Worm (Caenorhabditis elegans) whole organism, mixed stage, embryonic: Measurements from ENCODE around the gene mob-3.
"Not testable (repeated sequence)": the region's sequence is repeated elsewhere in the genome, so short reads cannot be mapped to it uniquely, and the experiment has no call there.

Source experiments
- M03D4.4 ChIP-seq: sonication (generic microtip); optimal IDR thresholded peaks from 2 replicates; lab custom pipeline; 2017; ENCODE audit warnings: mild to moderate bottlenecking, missing genetic modification characterization, missing compliant biosample characterization
- bed-3 ChIP-seq: fragments of 200-800 bp; sonication (Bioruptor generic); optimal IDR thresholded peaks from 3 replicates; lab custom pipeline; 2018; ENCODE audit warnings: mild to moderate bottlenecking, missing genetic modification characterization, moderate library complexity, missing compliant biosample characterization
- ceh-39 ChIP-seq: fragments of 150-350 bp; optimal IDR thresholded peaks from 2 replicates; lab custom pipeline; 2014; ENCODE audit warnings: missing biosample characterization, missing genetic modification characterization
- ceh-43 ChIP-seq: fragments of 200-800 bp; sonication (Bioruptor generic); optimal IDR thresholded peaks from 2 replicates; lab custom pipeline; 2018; ENCODE audit warnings: mild to moderate bottlenecking, missing genetic modification characterization, moderate library complexity, missing compliant biosample characterization
- ces-1 ChIP-seq: fragments of 150-350 bp; optimal IDR thresholded peaks from 2 replicates; lab custom pipeline; 2014; ENCODE audit warnings: missing biosample characterization, missing genetic modification reagents, missing genetic modification characterization
- drap-1 ChIP-seq: fragments of 200-800 bp; sonication (Bioruptor generic); optimal IDR thresholded peaks from 3 replicates; lab custom pipeline; 2018; ENCODE audit warnings: mild to moderate bottlenecking, missing genetic modification characterization, missing compliant biosample characterization
- elt-1 ChIP-seq: sonication (generic microtip); optimal IDR thresholded peaks from 2 replicates; lab custom pipeline; 2017; ENCODE audit warnings: missing genetic modification characterization, mild to moderate bottlenecking, missing compliant biosample characterization, antibody characterized with exemption, moderate library complexity, borderline replicate concordance; ENCODE audit not compliant: insufficient read depth
- elt-3 ChIP-seq: fragments of 150-350 bp; optimal IDR thresholded peaks from 2 replicates; lab custom pipeline; 2014; ENCODE audit warnings: missing biosample characterization, missing genetic modification characterization
- flh-1 ChIP-seq: fragments of 200-800 bp; sonication (Bioruptor generic); optimal IDR thresholded peaks from 2 replicates; lab custom pipeline; 2018; ENCODE audit warnings: mild to moderate bottlenecking, missing genetic modification characterization, moderate library complexity, missing compliant biosample characterization
- hlh-1 ChIP-seq: fragments of 150-350 bp; optimal IDR thresholded peaks from 2 replicates; lab custom pipeline; 2014; ENCODE audit warnings: missing biosample characterization, missing genetic modification reagents, missing genetic modification characterization
- lin-13 ChIP-seq: fragments of 150-350 bp; optimal IDR thresholded peaks from 2 replicates; lab custom pipeline; 2014; ENCODE audit warnings: missing biosample characterization, missing genetic modification characterization
- lsy-2 ChIP-seq: fragments of 150-350 bp; optimal IDR thresholded peaks from 2 replicates; lab custom pipeline; 2014; ENCODE audit warnings: missing biosample characterization, missing genetic modification characterization
- mab-5 ChIP-seq: fragments of 150-350 bp; optimal IDR thresholded peaks from 2 replicates; lab custom pipeline; 2014; ENCODE audit warnings: missing biosample characterization, missing genetic modification characterization
- mep-1 ChIP-seq: fragments of 150-350 bp; optimal IDR thresholded peaks from 2 replicates; lab custom pipeline; 2017; ENCODE audit warnings: missing biosample characterization, missing genetic modification reagents, missing genetic modification characterization, inconsistent platforms
- mls-2 ChIP-seq: sonication (generic microtip); optimal IDR thresholded peaks from 2 replicates; lab custom pipeline; 2016; ENCODE audit warnings: mild to moderate bottlenecking, missing genetic modification characterization, moderate library complexity, missing compliant biosample characterization
- nhr-12 ChIP-seq: fragments of 150-350 bp; optimal IDR thresholded peaks from 2 replicates; lab custom pipeline; 2014; ENCODE audit warnings: missing biosample characterization, missing genetic modification characterization
- nhr-2 ChIP-seq: fragments of 150-350 bp; optimal IDR thresholded peaks from 2 replicates; lab custom pipeline; 2014; ENCODE audit warnings: missing biosample characterization, missing genetic modification characterization
- nhr-237 ChIP-seq: fragments of 150-350 bp; optimal IDR thresholded peaks from 2 replicates; lab custom pipeline; 2014; ENCODE audit warnings: missing biosample characterization, missing genetic modification characterization
- nhr-28 ChIP-seq: fragments of 150-350 bp; optimal IDR thresholded peaks from 2 replicates; lab custom pipeline; 2014; ENCODE audit warnings: missing biosample characterization, missing genetic modification characterization
- nhr-76 ChIP-seq: sonication (generic microtip); optimal IDR thresholded peaks from 2 replicates; lab custom pipeline; 2017; ENCODE audit warnings: missing biosample characterization, missing genetic modification characterization
- sem-2 ChIP-seq: fragments of 200-800 bp; sonication (Bioruptor generic); optimal IDR thresholded peaks from 2 replicates; lab custom pipeline; 2018; ENCODE audit warnings: mild to moderate bottlenecking, missing genetic modification characterization, missing compliant biosample characterization
- snpc-4 ChIP-seq: fragments of 150-350 bp; optimal IDR thresholded peaks from 2 replicates; lab custom pipeline; 2014; ENCODE audit warnings: missing biosample characterization, missing genetic modification characterization
- sptf-1 ChIP-seq: sonication (generic microtip); optimal IDR thresholded peaks from 2 replicates; lab custom pipeline; 2017; ENCODE audit warnings: mild to moderate bottlenecking, missing genetic modification characterization, moderate library complexity, missing compliant biosample characterization
- tbx-8 ChIP-seq: fragments of 200-800 bp; sonication (Bioruptor generic); optimal IDR thresholded peaks from 2 replicates; lab custom pipeline; 2018; ENCODE audit warnings: mild to moderate bottlenecking, missing genetic modification characterization, moderate library complexity, missing compliant biosample characterization
- unc-120 ChIP-seq: sonication (generic microtip); optimal IDR thresholded peaks from 2 replicates; lab custom pipeline; 2017; ENCODE audit warnings: missing genetic modification characterization, missing compliant biosample characterization; ENCODE audit not compliant: poor library complexity, severe bottlenecking
- unc-39 ChIP-seq: fragments of 150-350 bp; optimal IDR thresholded peaks from 2 replicates; lab custom pipeline; 2014; ENCODE audit warnings: missing biosample characterization, missing genetic modification characterization
- unc-62 ChIP-seq: fragments of 150-350 bp; optimal IDR thresholded peaks from 2 replicates; lab custom pipeline; 2014; ENCODE audit warnings: missing biosample characterization, missing genetic modification reagents, missing genetic modification characterization
- zip-8 ChIP-seq: fragments of 150-350 bp; optimal IDR thresholded peaks from 2 replicates; lab custom pipeline; 2014; ENCODE audit warnings: missing biosample characterization, missing genetic modification characterization
- ztf-11 ChIP-seq: fragments of 150-350 bp; optimal IDR thresholded peaks from 2 replicates; lab custom pipeline; 2014; ENCODE audit warnings: missing biosample characterization, missing genetic modification characterization

Gene mob-3

DNA sequence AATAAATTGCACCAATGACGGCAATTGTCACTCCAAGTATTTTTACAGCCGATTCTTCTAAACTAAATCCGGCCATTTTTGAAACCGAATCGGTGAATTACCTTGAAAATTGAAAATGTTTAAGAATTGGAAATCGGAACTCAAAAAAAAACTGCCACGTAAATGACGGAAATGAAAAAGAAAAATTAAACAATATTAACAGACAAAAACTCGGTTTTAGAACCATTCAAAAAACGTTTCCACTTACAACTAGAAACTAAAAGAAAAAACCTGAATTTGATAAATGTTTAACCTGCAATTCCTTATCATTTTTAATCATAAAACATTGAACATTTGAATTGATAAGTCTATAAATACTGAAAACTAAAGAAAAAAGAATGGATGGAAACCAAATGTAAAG lies 23.7 kb downstream of the mob-3 start, which contains the start of gene Y40C5A.4:
TSS of gene Y40C5A.4 (minus strand) at position 101 of the 400 bp plus-strand sequence.
- not testable (repeated sequence) for TF ChIP-seq sptf-1 (tag; lab: Kevin White, UChicago); lin-13; unc-39 (tag; lab: Kevin White, UChicago)

DNA sequence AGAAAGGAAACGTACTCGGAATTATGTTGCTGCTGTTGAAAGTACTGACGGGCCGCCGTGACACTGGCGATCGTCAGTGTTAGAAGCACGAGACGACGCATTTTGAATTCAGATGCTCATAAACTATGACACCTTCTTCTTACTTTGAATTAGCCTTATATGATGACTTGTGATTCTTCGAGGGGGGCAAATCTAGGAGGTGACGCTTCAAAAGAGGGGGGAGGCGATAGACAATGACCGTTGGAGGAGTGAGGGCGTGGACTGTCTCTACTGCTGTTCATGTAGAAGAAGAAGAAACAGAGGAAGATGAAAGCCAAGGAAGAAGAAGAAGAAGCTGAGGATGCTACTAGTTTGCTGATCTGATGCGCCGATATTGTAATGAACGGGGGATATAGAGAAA lies 42.0 kb downstream of the mob-3 start, which contains the start of gene daf-42:
TSS of gene daf-42 (minus strand) at position 101 of the 400 bp plus-strand sequence.
- TF ChIP-seq nhr-237 (tag; lab: Kevin White, UChicago) (no peak), lin-13 (no peak), nhr-2 (no peak), zip-8 (tag; lab: Kevin White, UChicago) (no peak), sem-2 (no peak), mab-5 (tag; lab: Kevin White, UChicago) (no peak), nhr-12 (no peak), sptf-1 (tag; lab: Kevin White, UChicago) (no peak), bed-3 (GFP tag; lab: Kevin White, UChicago) (no peak), tbx-8 (GFP tag; lab: Kevin White, UChicago) (no peak), drap-1 (no peak), ztf-11 (tag; lab: Kevin White, UChicago) (no peak)

DNA sequence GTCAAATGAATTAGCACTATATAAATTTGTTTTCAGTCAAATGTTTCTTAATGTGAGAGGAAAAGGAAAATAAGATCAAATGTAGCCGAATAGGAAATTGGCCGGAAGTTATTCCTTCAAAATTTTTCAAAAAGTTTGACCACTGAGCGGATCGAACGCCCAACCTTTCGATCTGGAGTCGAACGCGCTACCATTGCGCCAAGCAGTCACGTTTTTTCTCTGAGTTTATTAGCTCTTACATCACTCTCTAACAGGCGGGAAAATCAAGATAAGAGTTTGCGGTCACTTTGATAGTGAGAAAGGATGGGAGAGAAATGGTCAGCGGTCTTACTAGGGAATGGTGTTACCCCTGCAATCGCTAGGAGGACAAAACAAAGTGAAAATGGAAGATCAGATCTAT lies 44.7 kb downstream of the mob-3 start:
- TF ChIP-seq zip-8 (tag; lab: Kevin White, UChicago), result no peak
- no peak for TF ChIP-seq elt-3 (tag; lab: Kevin White, UChicago)
- TF ChIP-seq ces-1 (GFP tag; lab: Kevin White, UChicago), result no peak
- no peak for TF ChIP-seq unc-39 (tag; lab: Kevin White, UChicago)
- no peak for TF ChIP-seq mab-5 (tag; lab: Kevin White, UChicago)
- TF ChIP-seq unc-62, result no peak
- TF ChIP-seq snpc-4, result no peak
- TF ChIP-seq nhr-237 (tag; lab: Kevin White, UChicago), result no peak
- no peak for TF ChIP-seq sem-2

DNA sequence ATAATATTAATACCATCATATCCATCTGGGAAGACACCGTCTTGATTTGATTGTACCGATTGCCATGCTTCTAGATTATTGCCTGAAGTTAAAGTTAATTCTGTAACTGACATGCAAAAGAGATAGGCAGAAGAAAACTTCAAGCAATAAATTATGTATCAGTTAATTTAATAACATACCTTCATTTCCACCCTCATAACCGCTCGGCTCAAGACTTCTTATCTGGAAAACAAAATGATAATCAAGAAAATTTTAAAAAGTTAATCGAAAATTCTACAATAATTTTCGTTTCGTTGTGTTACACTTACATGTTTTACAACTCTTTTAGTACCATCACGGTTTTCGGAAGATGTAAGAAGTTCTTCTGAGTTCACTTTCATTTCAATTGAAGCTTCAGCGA lies 46.6 kb downstream of the mob-3 start:
- TF ChIP-seq ceh-43, result no peak
- TF ChIP-seq zip-8 (tag; lab: Kevin White, UChicago), result no peak
- TF ChIP-seq, all 35 proteins: peak for 0

DNA sequence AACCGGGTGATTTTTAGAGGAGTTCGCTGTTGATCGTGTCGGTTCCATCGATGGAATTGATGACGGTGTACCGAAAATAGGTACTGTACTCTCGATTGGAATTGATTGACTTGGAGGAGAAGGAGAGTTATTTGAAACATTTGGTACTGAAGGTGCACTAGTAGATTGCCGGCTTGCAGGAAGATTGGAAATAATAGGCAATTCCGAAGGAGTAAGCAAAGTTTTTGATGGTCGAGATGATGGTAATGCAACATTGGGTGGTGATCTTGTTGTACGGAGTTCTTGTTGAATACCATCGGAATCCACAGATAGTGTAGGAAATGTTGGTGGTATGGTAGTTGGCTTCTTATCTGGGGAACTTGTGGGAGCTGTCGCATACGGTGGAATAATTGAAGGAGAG lies 49.6 kb downstream of the mob-3 start:
- no peak for TF ChIP-seq ceh-39 (tag; lab: Kevin White, UChicago)
- TF ChIP-seq zip-8 (tag; lab: Kevin White, UChicago), result no peak
- no peak for TF ChIP-seq ztf-11 (tag; lab: Kevin White, UChicago)
- TF ChIP-seq unc-39 (tag; lab: Kevin White, UChicago), result no peak
- TF ChIP-seq flh-1 (GFP tag; lab: Kevin White, UChicago), result no peak
- no peak for TF ChIP-seq lsy-2 (tag; lab: Kevin White, UChicago)
- TF ChIP-seq M03D4.4 (tag; lab: Kevin White, UChicago), result no peak
- TF ChIP-seq unc-62, result no peak
- no peak for TF ChIP-seq mls-2 (tag; lab: Kevin White, UChicago)
- TF ChIP-seq sem-2, result no peak
- no peak for TF ChIP-seq unc-120 (tag; lab: Kevin White, UChicago)
- no peak for TF ChIP-seq hlh-1
- TF ChIP-seq mep-1 (tag; lab: Kevin White, UChicago), result no peak
- no peak for TF ChIP-seq elt-1 (tag; lab: Kevin White, UChicago)

DNA sequence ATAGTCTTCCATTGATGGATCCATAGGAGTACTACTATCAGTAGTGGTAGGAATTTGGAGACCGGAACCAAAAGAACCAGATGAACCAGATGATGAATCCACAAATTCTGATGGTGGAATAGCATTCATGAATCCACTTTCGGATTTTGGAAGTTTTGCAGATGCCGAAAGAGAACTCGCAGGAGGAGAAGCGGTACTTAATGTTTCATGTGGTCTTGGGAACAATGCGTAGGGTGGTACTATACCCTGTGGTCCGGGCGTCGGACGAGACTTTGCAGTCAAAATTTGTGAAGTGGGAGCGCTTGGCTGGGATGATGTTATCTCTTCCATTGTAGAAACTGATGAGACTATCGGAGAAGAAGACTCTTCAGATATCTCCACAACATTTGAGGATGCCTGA lies 50.7 kb downstream of the mob-3 start:
- TF ChIP-seq unc-39 (tag; lab: Kevin White, UChicago) (no peak), nhr-28 (tag; lab: Kevin White, UChicago) (no peak), ceh-43 (no peak), mls-2 (tag; lab: Kevin White, UChicago) (no peak), sem-2 (no peak), lin-13 (no peak), nhr-76 (no peak), drap-1 (no peak), M03D4.4 (tag; lab: Kevin White, UChicago) (no peak)
- TF ChIP-seq, all 35 proteins: peak for 0
